Fruit fly (Drosophila melanogaster) whole organism, embryonic: ENCODE measurements around the gene GILT3.

ENCODE experiments used
- CG2199 ChIP-seq: fragments of 200-800 bp; sonication (Bioruptor generic); IDR thresholded peaks from 3 replicates; pipeline ENCODE4 v1.3.6; 2022; ENCODE audit warnings: missing biosample characterization, missing genetic modification characterization
- CG3726 ChIP-seq: fragments of 200-800 bp; sonication (Bioruptor generic); IDR thresholded peaks from 3 replicates; pipeline ENCODE4, ENCODE4 v1.3.6; 2022; ENCODE audit warnings: missing biosample characterization, missing genetic modification characterization
- CG8478 ChIP-seq: fragments of >200 bp; optimal IDR thresholded peaks from 2 replicates; lab custom pipeline; 2018
- Mad ChIP-seq: fragments of 200-800 bp; sonication (Bioruptor generic); optimal IDR thresholded peaks from 2 replicates; lab custom pipeline; 2016; ENCODE audit warnings: missing biosample characterization, missing genetic modification characterization
- NC2α ChIP-seq: fragments of 200-800 bp; sonication (Bioruptor generic); optimal IDR thresholded peaks from 2 replicates; lab custom pipeline; 2016; ENCODE audit warnings: missing biosample characterization, missing genetic modification characterization
- cg ChIP-seq: fragments of 200-800 bp; sonication (Bioruptor generic); optimal IDR thresholded peaks from 3 replicates; lab custom pipeline; 2019; ENCODE audit warnings: missing biosample characterization, mild to moderate bottlenecking, missing genetic modification characterization, moderate library complexity
- nerfin-2 ChIP-seq: fragments of 200-800 bp; sonication (Bioruptor generic); IDR thresholded peaks from 2 replicates; pipeline ENCODE4 v1.3.6; 2022; ENCODE audit warnings: missing biosample characterization, missing genetic modification characterization; ENCODE audit not compliant: partially characterized antibody

dm6 chr3R:23702461-23702860, 25.3 kb downstream of the GILT3 start, which contains the start of gene Qsox4:
- TF ChIP-seq CG8478 (lab: Kevin White, UChicago) = no peak
- TF ChIP-seq nerfin-2 (GFP tag; lab: Robert Waterston, UW) = no peak
- TF ChIP-seq NC2α = no peak
- TF ChIP-seq CG3726 (GFP tag; lab: Robert Waterston, UW) = no peak
- no peak for TF ChIP-seq CG2199 (GFP tag; lab: Robert Waterston, UW)
- no peak for TF ChIP-seq Mad (GFP tag; lab: Kevin White, UChicago)
- no peak for TF ChIP-seq cg
